Fruit fly (Drosophila melanogaster) whole organism, embryonic: Measurements from ENCODE around the gene Ir94d.

Experiments
- CG10147 ChIP-seq: fragments of 200-800 bp; sonication (Bioruptor generic); optimal IDR thresholded peaks from 2 replicates; lab custom pipeline; 2019; ENCODE audit warnings: missing biosample characterization, mild to moderate bottlenecking, missing genetic modification characterization, moderate library complexity
- CG11398 ChIP-seq: fragments of 200-800 bp; sonication (Bioruptor generic); optimal IDR thresholded peaks from 2 replicates; lab custom pipeline; 2016; ENCODE audit warnings: missing biosample characterization, missing genetic modification characterization
- CG11560 ChIP-seq: fragments of 200-800 bp; sonication (Bioruptor generic); IDR thresholded peaks from 3 replicates; pipeline ENCODE4 v1.3.6; 2022; ENCODE audit warnings: missing biosample characterization, missing genetic modification characterization
- CG13287 ChIP-seq: fragments of 200-800 bp; sonication (Bioruptor generic); IDR thresholded peaks from 2 replicates; pipeline ENCODE4 v1.3.6; 2022; ENCODE audit warnings: missing biosample characterization, missing genetic modification characterization; ENCODE audit not compliant: partially characterized antibody
- CG14860 ChIP-seq: fragments of 200-800 bp; sonication (Bioruptor generic); IDR thresholded peaks from 3 replicates; pipeline ENCODE4 v1.3.6; 2022; ENCODE audit warnings: missing biosample characterization, missing genetic modification characterization; ENCODE audit not compliant: partially characterized antibody
- CG15269 ChIP-seq: fragments of 200-800 bp; sonication (Bioruptor generic); optimal IDR thresholded peaks from 2 replicates; lab custom pipeline; 2018; ENCODE audit warnings: missing biosample characterization, mild to moderate bottlenecking, missing genetic modification characterization, moderate library complexity
- CG1647 ChIP-seq: fragments of 200-800 bp; sonication (Bioruptor generic); optimal IDR thresholded peaks from 3 replicates; lab custom pipeline; 2016; ENCODE audit warnings: missing biosample characterization, missing genetic modification characterization
- CG16779 ChIP-seq: fragments of 200-800 bp; sonication (Bioruptor generic); IDR thresholded peaks from 2 replicates; pipeline ENCODE4 v1.3.6; 2022; ENCODE audit warnings: missing biosample characterization, missing genetic modification characterization
- CG2712 ChIP-seq: fragments of 200-800 bp; optimal IDR thresholded peaks from 3 replicates; lab custom pipeline; 2019; ENCODE audit warnings: missing biosample characterization, mild to moderate bottlenecking, missing genetic modification characterization, moderate library complexity
- CG30403 ChIP-seq: fragments of 200-800 bp; sonication (Bioruptor generic); optimal IDR thresholded peaks from 3 replicates; lab custom pipeline; 2016; ENCODE audit warnings: missing biosample characterization, missing genetic modification characterization
- CG3065 ChIP-seq: fragments of 200-800 bp; sonication (Bioruptor generic); optimal IDR thresholded peaks from 2 replicates; lab custom pipeline; 2016; ENCODE audit warnings: missing biosample characterization, missing genetic modification characterization
- CG32532 ChIP-seq: fragments of 200-800 bp; sonication (Bioruptor generic); IDR thresholded peaks from 2 replicates; pipeline ENCODE4 v1.3.6; 2022; ENCODE audit warnings: missing biosample characterization, missing genetic modification characterization
- CG34224 ChIP-seq: fragments of 200-800 bp; sonication (Bioruptor generic); IDR thresholded peaks from 3 replicates; pipeline ENCODE4 v1.3.6; 2022; ENCODE audit warnings: missing biosample characterization, missing genetic modification characterization; ENCODE audit not compliant: partially characterized antibody
- CG4404 ChIP-seq: fragments of 200-800 bp; sonication (Bioruptor generic); IDR thresholded peaks from 2 replicates; pipeline ENCODE4 v1.3.6; 2022; ENCODE audit warnings: missing biosample characterization, missing genetic modification characterization
- CG6272 ChIP-seq: fragments of 200-800 bp; sonication (Bioruptor generic); IDR thresholded peaks from 2 replicates; pipeline ENCODE4 v1.3.6; 2022; ENCODE audit warnings: missing biosample characterization, missing genetic modification characterization
- CG6813 ChIP-seq: fragments of 200-800 bp; sonication (Bioruptor generic); optimal IDR thresholded peaks from 2 replicates; lab custom pipeline; 2017; ENCODE audit warnings: missing biosample characterization, missing genetic modification characterization, mild to moderate bottlenecking, moderate library complexity, missing genetic modification reagents
- CG7357 ChIP-seq: fragments of 200-800 bp; sonication (Bioruptor generic); IDR thresholded peaks from 3 replicates; pipeline ENCODE4 v1.3.6; 2022; ENCODE audit warnings: missing biosample characterization, missing genetic modification characterization
- CG8290 ChIP-seq, 3 experiments: fragments of 200-800 bp; sonication (Bioruptor generic); optimal IDR thresholded peaks; 2 replicates each; lab custom pipeline; 2016 to 2019; ENCODE audit warnings: missing biosample characterization in 3 of 3, missing genetic modification characterization in 3 of 3, mild to moderate bottlenecking in 2 of 3, moderate library complexity in 1 of 3
- CG8388 ChIP-seq: fragments of 200-800 bp; sonication (Bioruptor generic); optimal IDR thresholded peaks from 2 replicates; lab custom pipeline; 2019; ENCODE audit warnings: missing biosample characterization, mild to moderate bottlenecking, missing genetic modification characterization, moderate library complexity
- CG9817 ChIP-seq: fragments of 200-800 bp; sonication (Bioruptor generic); optimal IDR thresholded peaks from 2 replicates; lab custom pipeline; 2018; ENCODE audit warnings: missing biosample characterization, mild to moderate bottlenecking, missing genetic modification characterization, moderate library complexity
- CG9932 ChIP-seq: fragments of 200-800 bp; sonication (Bioruptor generic); IDR thresholded peaks from 2 replicates; pipeline ENCODE4 v1.3.6; 2022; ENCODE audit warnings: missing biosample characterization, missing genetic modification characterization
- CrebB ChIP-seq: fragments of 200-800 bp; sonication (Bioruptor generic); optimal IDR thresholded peaks from 3 replicates; lab custom pipeline; 2018; ENCODE audit warnings: missing biosample characterization, mild to moderate bottlenecking, missing genetic modification characterization
- Dll ChIP-seq: fragments of 200-800 bp; sonication (Bioruptor generic); IDR thresholded peaks from 4 replicates; pipeline ENCODE4 v1.3.6; 2022; ENCODE audit warnings: missing biosample characterization, missing genetic modification characterization; ENCODE audit not compliant: partially characterized antibody
- Dp ChIP-seq: fragments of 200-800 bp; sonication (Bioruptor generic); optimal IDR thresholded peaks from 2 replicates; lab custom pipeline; 2018; ENCODE audit warnings: missing biosample characterization, mild to moderate bottlenecking, missing genetic modification characterization, moderate library complexity
- HLH3B ChIP-seq: fragments of 200-800 bp; sonication (Bioruptor generic); IDR thresholded peaks from 2 replicates; pipeline ENCODE4 v1.3.6; 2022; ENCODE audit warnings: missing biosample characterization, missing genetic modification characterization
- Hey ChIP-seq: fragments of 200-800 bp; sonication (Bioruptor generic); optimal IDR thresholded peaks from 3 replicates; lab custom pipeline; 2018; ENCODE audit warnings: missing biosample characterization, mild to moderate bottlenecking, missing genetic modification characterization
- HmgZ ChIP-seq: fragments of 200-800 bp; sonication (Bioruptor generic); optimal IDR thresholded peaks from 2 replicates; lab custom pipeline; 2018; ENCODE audit warnings: missing biosample characterization, mild to moderate bottlenecking, missing genetic modification characterization
- Hmx ChIP-seq: fragments of 200-800 bp; sonication (Bioruptor generic); optimal IDR thresholded peaks from 2 replicates; lab custom pipeline; 2016; ENCODE audit warnings: missing biosample characterization, missing genetic modification characterization
- Kr ChIP-seq: fragments of 200-800 bp; sonication (Bioruptor generic); optimal IDR thresholded peaks from 2 replicates; lab custom pipeline; 2017; ENCODE audit warnings: missing biosample characterization, mild to moderate bottlenecking, missing genetic modification characterization
- MESR4 ChIP-seq: fragments of 200-800 bp; sonication (Bioruptor generic); optimal IDR thresholded peaks from 2 replicates; lab custom pipeline; 2018; ENCODE audit warnings: missing biosample characterization, mild to moderate bottlenecking, missing genetic modification characterization, moderate library complexity
- Mrtf ChIP-seq: fragments of 200-800 bp; sonication (Bioruptor generic); IDR thresholded peaks from 3 replicates; pipeline ENCODE4 v1.3.6; 2022; ENCODE audit warnings: missing biosample characterization, missing genetic modification characterization
- Nf-YA ChIP-seq: fragments of 200-800 bp; sonication (Bioruptor generic); IDR thresholded peaks from 2 replicates; pipeline ENCODE4 v1.3.6; 2022; ENCODE audit warnings: missing biosample characterization, missing genetic modification characterization
- btn ChIP-seq: fragments of 200-800 bp; sonication (Bioruptor generic); optimal IDR thresholded peaks from 2 replicates; lab custom pipeline; 2016; ENCODE audit warnings: missing biosample characterization, missing genetic modification characterization
- chinmo ChIP-seq: fragments of 200-800 bp; sonication (Bioruptor generic); IDR thresholded peaks from 4 replicates; pipeline ENCODE4 v1.3.6; 2022; ENCODE audit warnings: missing biosample characterization, missing genetic modification characterization; ENCODE audit not compliant: partially characterized antibody
- chm ChIP-seq: fragments of 200-800 bp; sonication (Bioruptor generic); IDR thresholded peaks from 2 replicates; pipeline ENCODE4 v1.3.6; 2022; ENCODE audit warnings: missing biosample characterization, missing genetic modification characterization
- crc ChIP-seq: fragments of 200-800 bp; sonication (Bioruptor generic); optimal IDR thresholded peaks from 2 replicates; lab custom pipeline; 2016; ENCODE audit warnings: missing biosample characterization, missing genetic modification characterization
- croc ChIP-seq: fragments of 200-800 bp; sonication (Bioruptor generic); conservative IDR thresholded peaks from 3 replicates; pipeline ENCODE4 v1.3.6; 2022; ENCODE audit warnings: missing biosample characterization, missing genetic modification characterization
- disco-r ChIP-seq: fragments of 200-800 bp; sonication (Bioruptor generic); optimal IDR thresholded peaks from 2 replicates; lab custom pipeline; 2016; ENCODE audit warnings: missing biosample characterization, missing genetic modification characterization
- dysf ChIP-seq: fragments of 200-800 bp; sonication (Bioruptor generic); IDR thresholded peaks from 3 replicates; pipeline ENCODE4 v1.3.6; 2022; ENCODE audit warnings: missing biosample characterization, missing genetic modification characterization
- fru ChIP-seq: fragments of >200 bp; optimal IDR thresholded peaks from 2 replicates; lab custom pipeline; 2017
- gro ChIP-seq: fragments of 200-800 bp; sonication (Bioruptor generic); optimal IDR thresholded peaks from 2 replicates; lab custom pipeline; 2016; ENCODE audit warnings: missing biosample characterization, missing genetic modification characterization
- jigr1 ChIP-seq: fragments of 200-800 bp; sonication (Bioruptor generic); IDR thresholded peaks from 3 replicates; pipeline ENCODE4 v1.3.6; 2022; ENCODE audit warnings: missing biosample characterization, missing genetic modification characterization
- kay ChIP-seq: fragments of 200-800 bp; sonication (Bioruptor generic); optimal IDR thresholded peaks from 2 replicates; lab custom pipeline; 2016; ENCODE audit warnings: missing biosample characterization, missing genetic modification characterization
- mam ChIP-seq: fragments of 200-800 bp; sonication (Bioruptor generic); optimal IDR thresholded peaks from 3 replicates; lab custom pipeline; 2016; ENCODE audit warnings: missing biosample characterization, missing genetic modification characterization
- nau ChIP-seq: fragments of 200-800 bp; sonication (Bioruptor generic); optimal IDR thresholded peaks from 3 replicates; lab custom pipeline; 2017; ENCODE audit warnings: missing biosample characterization, mild to moderate bottlenecking, missing genetic modification characterization, missing genetic modification reagents
- oc ChIP-seq: fragments of 200-800 bp; sonication (Bioruptor generic); optimal IDR thresholded peaks from 2 replicates; lab custom pipeline; 2018; ENCODE audit warnings: missing biosample characterization, mild to moderate bottlenecking, missing genetic modification characterization, moderate library complexity
- pzg ChIP-seq: fragments of 200-800 bp; sonication (Bioruptor generic); optimal IDR thresholded peaks from 3 replicates; lab custom pipeline; 2018; ENCODE audit warnings: missing biosample characterization, mild to moderate bottlenecking, missing genetic modification characterization, moderate library complexity
- slp2 ChIP-seq: fragments of 200-800 bp; sonication (Bioruptor generic); optimal IDR thresholded peaks from 2 replicates; lab custom pipeline; 2016; ENCODE audit warnings: missing biosample characterization, missing genetic modification characterization
- sr ChIP-seq: fragments of 200-800 bp; sonication (Bioruptor generic); IDR thresholded peaks from 3 replicates; pipeline ENCODE4 v1.3.6; 2022; ENCODE audit warnings: missing biosample characterization, missing genetic modification characterization
- wor ChIP-seq: fragments of 200-800 bp; sonication (Bioruptor generic); IDR thresholded peaks from 2 replicates; pipeline ENCODE4 v1.3.6; 2022; ENCODE audit warnings: missing biosample characterization, missing genetic modification characterization
- zf30C ChIP-seq: fragments of 200-800 bp; sonication (Bioruptor generic); optimal IDR thresholded peaks from 3 replicates; lab custom pipeline; 2018; ENCODE audit warnings: missing biosample characterization, mild to moderate bottlenecking, missing genetic modification characterization

The Ir94d gene

DNA sequence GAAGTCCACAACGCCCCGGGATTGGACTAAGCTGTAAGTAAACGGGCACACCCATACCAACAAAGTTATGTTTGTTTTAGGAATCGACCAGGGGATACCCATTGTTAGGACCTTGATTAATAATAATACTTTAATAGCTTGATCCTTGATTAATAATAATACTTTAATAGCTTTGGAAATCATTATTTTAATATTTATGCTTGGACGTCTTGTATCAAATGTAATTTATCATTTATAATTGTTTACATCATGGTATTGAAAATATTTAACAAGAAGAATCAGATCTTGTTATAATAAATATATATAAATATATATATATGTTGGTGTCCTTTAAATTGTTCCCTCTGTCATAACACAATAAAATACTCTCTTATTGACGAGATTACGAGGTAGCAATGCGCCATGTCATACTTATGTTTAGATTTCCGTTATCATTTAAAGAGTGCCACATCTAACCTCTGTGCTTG, 45.7 kb upstream of the Ir94d start (continued):
- TF ChIP-seq CG8290 (GFP tag; optimal IDR thresholded peaks at IDR 0.05; lab: Kevin White, UChicago) (no peak), CG8290 (tag; optimal IDR thresholded peaks at IDR 0.05; lab: Kevin White, UChicago) (peak in 1 of 2 experiments; percentile 72), CG6813 (GFP tag; lab: Kevin White, UChicago) (peak; percentile 67), CG14860 (GFP tag; lab: Robert Waterston, UW) (no peak), HmgZ (tag; lab: Kevin White, UChicago) (peak; percentile 85), MESR4 (no peak), chinmo (GFP tag; lab: Robert Waterston, UW) (no peak), CG15269 (peak; percentile 97), CG2712 (tag; lab: Kevin White, UChicago) (peak; percentile 90), kay (GFP tag; lab: Kevin White, UChicago) (peak; percentile 48), zf30C (GFP tag; lab: Kevin White, UChicago) (no peak), fru (lab: Kevin White, UChicago) (no peak), CG4404 (peak; percentile 48; the same call in 1 of the 2 replicates), CG7357 (GFP tag; lab: Robert Waterston, UW) (peak; percentile 65; the same call in 2 of the 3 replicates), croc (GFP tag; lab: Robert Waterston, UW) (peak; percentile 60), jigr1 (GFP tag; lab: Robert Waterston, UW) (no peak), Dp (no peak), CG10147 (GFP tag; lab: Kevin White, UChicago) (peak; percentile 85), nau (GFP tag; lab: Kevin White, UChicago) (no peak), wor (GFP tag; lab: Robert Waterston, UW) (peak; percentile 69), CG32532 (peak; percentile 86), CG11398 (no peak), disco-r (GFP tag; lab: Kevin White, UChicago) (no peak), CG16779 (GFP tag; lab: Robert Waterston, UW) (0 out of 2 replicates have a peak, but pooled peaks have one; percentile 29), dysf (peak; percentile 88), CG34224 (GFP tag; lab: Robert Waterston, UW) (no peak), slp2 (GFP tag; lab: Kevin White, UChicago) (no peak), CG6272 (GFP tag; lab: Robert Waterston, UW) (no peak), CG9817 (tag; lab: Kevin White, UChicago) (peak; percentile 84), CG13287 (no peak), CG11560 (tag; lab: Robert Waterston, UW) (no peak), oc (tag; lab: Kevin White, UChicago) (peak; percentile 92), Hmx (no peak), sr (GFP tag; lab: Robert Waterston, UW) (no peak), CG3065 (GFP tag; lab: Kevin White, UChicago) (peak; percentile 56), HLH3B (peak; percentile 71), mam (no peak), crc (GFP tag; lab: Kevin White, UChicago) (no peak), CG8388 (GFP tag; lab: Kevin White, UChicago) (peak; percentile 83), btn (GFP tag; lab: Kevin White, UChicago) (no peak), pzg (no peak), gro (GFP tag; lab: Kevin White, UChicago) (no peak), chm (GFP tag; lab: Robert Waterston, UW) (peak; percentile 25; the same call in 1 of the 2 replicates), CG30403 (peak; percentile 72), Dll (GFP tag; lab: Robert Waterston, UW) (no peak), Nf-YA (GFP tag; lab: Robert Waterston, UW) (peak; percentile 68), CrebB (tag; lab: Kevin White, UChicago) (peak; percentile 83), Kr (GFP tag; lab: Kevin White, UChicago) (no peak), CG1647 (GFP tag; lab: Kevin White, UChicago) (no peak), CG9932 (peak; percentile 66), Hey (tag; lab: Kevin White, UChicago) (no peak), Mrtf (GFP tag; lab: Robert Waterston, UW) (peak; percentile 47; the same call in 1 of the 3 replicates)
